Worm (Caenorhabditis elegans) whole organism, late embryonic: ENCODE data around the gene kynu-1.

Experiments used
- ama-1 ChIP-seq: fragments of 150-350 bp; optimal IDR thresholded peaks from 2 replicates; lab custom pipeline; 2014
- ets-4 ChIP-seq: sonication (generic microtip); optimal IDR thresholded peaks from 2 replicates; lab custom pipeline; 2016; ENCODE audit warnings: missing genetic modification characterization, missing compliant biosample characterization

DNA sequence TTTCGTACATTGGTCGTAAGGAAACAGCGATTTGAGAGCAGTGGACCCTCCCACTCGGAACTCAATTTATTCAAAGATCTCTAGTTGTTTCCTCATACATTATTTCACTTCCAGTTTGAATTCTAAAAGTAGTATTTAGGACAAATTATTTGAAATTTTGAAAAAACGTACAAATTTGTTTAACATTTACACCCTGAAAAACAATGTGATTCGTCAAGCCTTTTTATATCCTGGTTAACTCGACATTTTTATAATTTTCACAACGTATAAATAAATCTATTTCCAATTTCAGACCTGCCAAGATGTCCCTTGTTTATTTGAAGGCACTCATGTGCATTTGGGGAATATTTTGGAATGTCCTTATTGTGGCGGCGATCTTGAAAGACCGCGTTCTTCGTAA lies 6.4 kb upstream of the kynu-1 start, which contains the start of gene C15H9.3:
- TF ChIP-seq ets-4 (tag; lab: Kevin White, UChicago) (no peak), ama-1 (lab: Kevin White, UChicago) (no peak)
